Worm (Caenorhabditis elegans) whole organism, L1 larva: ENCODE measurements around the gene chca-1.

Experiments
- alr-1 ChIP-seq: fragments of 200-800 bp; sonication (Bioruptor generic); optimal IDR thresholded peaks from 2 replicates; lab custom pipeline; 2018; ENCODE audit warnings: borderline replicate concordance, mild to moderate bottlenecking, missing genetic modification characterization, missing compliant biosample characterization
- ama-1 ChIP-seq: fragments of 150-350 bp; optimal IDR thresholded peaks from 2 replicates; lab custom pipeline; 2014
- ceh-82 ChIP-seq, 3 experiments: fragments of 150-350 bp in 1 of 3; sonication (generic microtip) in 2 of 3; optimal IDR thresholded peaks; 2 replicates each; lab custom pipeline; 2014 to 2017; ENCODE audit warnings: missing biosample characterization in 3 of 3, missing genetic modification characterization in 3 of 3
- ces-1 ChIP-seq: fragments of 150-350 bp; optimal IDR thresholded peaks from 2 replicates; lab custom pipeline; 2014; ENCODE audit warnings: missing biosample characterization, missing genetic modification reagents, missing genetic modification characterization
- efl-3 ChIP-seq: fragments of 200-800 bp; sonication (Bioruptor generic); optimal IDR thresholded peaks from 2 replicates; lab custom pipeline; 2018; ENCODE audit warnings: mild to moderate bottlenecking, missing genetic modification characterization, missing compliant biosample characterization
- jun-1 ChIP-seq: fragments of 150-350 bp; optimal IDR thresholded peaks from 2 replicates; lab custom pipeline; 2014; ENCODE audit warnings: missing biosample characterization, missing genetic modification reagents, missing genetic modification characterization
- lin-13 ChIP-seq: fragments of 150-350 bp; optimal IDR thresholded peaks from 2 replicates; lab custom pipeline; 2014; ENCODE audit warnings: missing biosample characterization, missing genetic modification reagents, missing genetic modification characterization
- nhr-12 ChIP-seq: sonication (generic microtip); optimal IDR thresholded peaks from 2 replicates; lab custom pipeline; 2017; ENCODE audit warnings: missing biosample characterization, missing genetic modification characterization
- nhr-237 ChIP-seq: fragments of 150-350 bp; optimal IDR thresholded peaks from 2 replicates; lab custom pipeline; 2014; ENCODE audit warnings: missing biosample characterization, missing genetic modification characterization
- pqm-1 ChIP-seq: sonication (generic microtip); optimal IDR thresholded peaks from 3 replicates; lab custom pipeline; 2017; ENCODE audit warnings: missing biosample characterization, missing genetic modification characterization
- rnt-1 ChIP-seq: sonication (generic microtip); optimal IDR thresholded peaks from 2 replicates; lab custom pipeline; 2016; ENCODE audit warnings: mild to moderate bottlenecking, missing genetic modification characterization, moderate library complexity, missing compliant biosample characterization
- skn-1 ChIP-seq: fragments of 150-350 bp; optimal IDR thresholded peaks from 2 replicates; lab custom pipeline; 2014; ENCODE audit warnings: missing biosample characterization, missing genetic modification characterization
- unc-130 ChIP-seq: fragments of 150-350 bp; optimal IDR thresholded peaks from 2 replicates; lab custom pipeline; 2017; ENCODE audit warnings: missing biosample characterization, missing genetic modification characterization, inconsistent platforms
- ztf-11 ChIP-seq, 2 experiments: sonication (generic microtip); optimal IDR thresholded peaks; 2 replicates each; lab custom pipeline; 2016 to 2017; ENCODE audit warnings: missing genetic modification characterization in 2 of 2, missing biosample characterization in 1 of 2, missing compliant biosample characterization in 1 of 2

DNA sequence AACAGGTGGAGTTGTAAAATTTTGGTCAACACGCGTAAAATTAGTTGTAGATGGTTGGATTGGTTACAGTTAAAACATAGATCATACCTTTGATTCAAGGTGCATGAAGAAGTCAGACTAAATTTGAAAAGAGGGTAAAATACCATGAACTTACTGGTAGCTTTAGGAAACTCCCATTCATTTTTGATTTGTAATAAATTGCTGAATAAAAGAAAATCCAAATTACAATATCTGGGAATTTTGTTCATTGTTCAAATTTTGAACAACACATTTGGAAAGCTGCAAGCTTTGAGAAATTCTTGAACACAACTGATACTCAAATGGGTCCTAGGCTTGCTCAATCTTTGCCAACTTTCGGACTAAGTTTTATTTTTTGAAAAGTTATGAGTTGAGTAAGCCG is 26.8 kb downstream of the chca-1 start:
- no peak for TF ChIP-seq ama-1 (lab: Kevin White, UChicago)
- no peak for TF ChIP-seq ceh-82 (tag; optimal IDR thresholded peaks at IDR 0.05; lab: Kevin White, UChicago)
- no peak for TF ChIP-seq alr-1 (tag; lab: Kevin White, UChicago)
- no peak for TF ChIP-seq nhr-12 (tag; lab: Kevin White, UChicago)
- TF ChIP-seq rnt-1 (tag; lab: Kevin White, UChicago): no peak
- no peak for TF ChIP-seq lin-13 (GFP tag; lab: Kevin White, UChicago)
- TF ChIP-seq jun-1: no peak
- no peak for TF ChIP-seq skn-1 (tag; lab: Kevin White, UChicago)
- no peak for TF ChIP-seq unc-130 (tag; lab: Kevin White, UChicago)
- TF ChIP-seq efl-3 (GFP tag; lab: Kevin White, UChicago): no peak
- TF ChIP-seq ces-1 (GFP tag; lab: Kevin White, UChicago): no peak
- TF ChIP-seq pqm-1: no peak
- no peak for TF ChIP-seq nhr-237 (tag; lab: Kevin White, UChicago)
- no peak for TF ChIP-seq ztf-11 (tag; optimal IDR thresholded peaks at IDR 0.05; lab: Kevin White, UChicago)
